Fruit fly (Drosophila melanogaster) whole organism, adult: ENCODE measurements around the gene woc.

ENCODE experiments used
- CG11617 ChIP-seq: fragments of 200-800 bp; sonication (Bioruptor generic); optimal IDR thresholded peaks from 2 replicates; lab custom pipeline; 2017; ENCODE audit warnings: mild to moderate bottlenecking, missing biosample characterization, missing genetic modification reagents, missing genetic modification characterization
- CG12768 ChIP-seq: fragments of 200-800 bp; sonication (Bioruptor generic); optimal IDR thresholded peaks from 2 replicates; lab custom pipeline; 2017; ENCODE audit warnings: missing biosample characterization, missing genetic modification characterization, mild to moderate bottlenecking, moderate library complexity, missing genetic modification reagents
- CG14711 ChIP-seq: fragments of 200-800 bp; sonication (Bioruptor generic); optimal IDR thresholded peaks from 2 replicates; lab custom pipeline; 2018; ENCODE audit warnings: missing biosample characterization, mild to moderate bottlenecking, missing genetic modification characterization, moderate library complexity
- CG1620 ChIP-seq: fragments of 200-800 bp; sonication (Bioruptor generic); optimal IDR thresholded peaks from 2 replicates; lab custom pipeline; 2016; ENCODE audit warnings: missing biosample characterization, missing genetic modification characterization
- CG33017 ChIP-seq: fragments of 200-800 bp; sonication (Bioruptor generic); optimal IDR thresholded peaks from 2 replicates; lab custom pipeline; 2018; ENCODE audit warnings: missing biosample characterization, mild to moderate bottlenecking, missing genetic modification characterization, moderate library complexity
- CG5204 ChIP-seq: fragments of 200-800 bp; sonication (Bioruptor generic); optimal IDR thresholded peaks from 2 replicates; lab custom pipeline; 2016; ENCODE audit warnings: missing biosample characterization, missing genetic modification characterization
- CG7045 ChIP-seq: fragments of 200-800 bp; sonication (Bioruptor generic); optimal IDR thresholded peaks from 2 replicates; lab custom pipeline; 2017; ENCODE audit warnings: missing biosample characterization, mild to moderate bottlenecking, missing genetic modification characterization
- CG7101 ChIP-seq: fragments of 200-800 bp; sonication (Bioruptor generic); optimal IDR thresholded peaks from 2 replicates; lab custom pipeline; 2018; ENCODE audit warnings: missing biosample characterization, mild to moderate bottlenecking, missing genetic modification characterization, moderate library complexity
- Clk ChIP-seq: fragments of 200-800 bp; sonication (Bioruptor generic); optimal IDR thresholded peaks from 2 replicates; lab custom pipeline; 2017; ENCODE audit warnings: missing biosample characterization, missing genetic modification characterization
- Crg-1 ChIP-seq: fragments of 200-800 bp; sonication (Bioruptor generic); optimal IDR thresholded peaks from 2 replicates; lab custom pipeline; 2016; ENCODE audit warnings: missing biosample characterization, missing genetic modification characterization
- Hr96 ChIP-seq: fragments of 200-800 bp; sonication (Bioruptor generic); optimal IDR thresholded peaks from 2 replicates; lab custom pipeline; 2016; ENCODE audit warnings: missing biosample characterization, missing genetic modification characterization
- Mnt ChIP-seq: fragments of 200-800 bp; sonication (Bioruptor generic); optimal IDR thresholded peaks from 2 replicates; lab custom pipeline; 2016; ENCODE audit warnings: missing biosample characterization, mild to moderate bottlenecking, missing genetic modification characterization
- bab1 ChIP-seq: fragments of 200-800 bp; sonication (Bioruptor generic); optimal IDR thresholded peaks from 3 replicates; lab custom pipeline; 2019; ENCODE audit warnings: missing biosample characterization, mild to moderate bottlenecking, missing genetic modification characterization, moderate library complexity
- cic ChIP-seq: fragments of 200-800 bp; sonication (Bioruptor generic); optimal IDR thresholded peaks from 2 replicates; lab custom pipeline; 2017; ENCODE audit warnings: missing biosample characterization, mild to moderate bottlenecking, missing genetic modification characterization, moderate library complexity
- cnc ChIP-seq, 2 experiments: fragments of >200 bp; optimal IDR thresholded peaks; 2 replicates each; lab custom pipeline; 2017
- kay ChIP-seq: fragments of 200-800 bp; sonication (Bioruptor generic); peaks from one replicate; lab custom pipeline; 2016; ENCODE audit warnings: missing biosample characterization, missing genetic modification characterization, borderline replicate concordance
- ovo ChIP-seq: fragments of 200-800 bp; sonication (Bioruptor generic); optimal IDR thresholded peaks from 2 replicates; lab custom pipeline; 2016; ENCODE audit warnings: missing biosample characterization, missing genetic modification characterization
- pad ChIP-seq: fragments of 200-800 bp; sonication (Bioruptor generic); optimal IDR thresholded peaks from 3 replicates; lab custom pipeline; 2017; ENCODE audit warnings: missing biosample characterization, missing genetic modification characterization, mild to moderate bottlenecking, moderate library complexity, missing genetic modification reagents
- tj ChIP-seq: fragments of 200-800 bp; sonication (Bioruptor generic); optimal IDR thresholded peaks from 3 replicates; lab custom pipeline; 2017; ENCODE audit warnings: missing biosample characterization, mild to moderate bottlenecking, missing genetic modification characterization, moderate library complexity
- toe ChIP-seq: fragments of 200-800 bp; sonication (Bioruptor generic); optimal IDR thresholded peaks from 2 replicates; lab custom pipeline; 2016; ENCODE audit warnings: missing biosample characterization, missing genetic modification characterization

The woc gene

dm6 chr3R:27218288-27218687 is 45.6 kb downstream of the woc start:
- TF ChIP-seq CG14711 (tag; lab: Kevin White, UChicago) (no peak), Crg-1 (GFP tag; lab: Kevin White, UChicago) (no peak), bab1 (GFP tag; lab: Kevin White, UChicago) (no peak), Clk (GFP tag; lab: Kevin White, UChicago) (no peak), toe (GFP tag; lab: Kevin White, UChicago) (no peak), ovo (no peak), CG11617 (GFP tag; lab: Kevin White, UChicago) (no peak), CG33017 (tag; lab: Kevin White, UChicago) (no peak), Hr96 (GFP tag; lab: Kevin White, UChicago) (no peak), tj (GFP tag; lab: Kevin White, UChicago) (no peak), CG7101 (tag; lab: Kevin White, UChicago) (no peak), kay (no peak), Mnt (no peak), pad (GFP tag; lab: Kevin White, UChicago) (no peak), CG12768 (GFP tag; lab: Kevin White, UChicago) (no peak), CG1620 (no peak)

- TF ChIP-seq cic (GFP tag; lab: Kevin White, UChicago) = no peak
- no peak for TF ChIP-seq CG7101 (tag; lab: Kevin White, UChicago)
- TF ChIP-seq Mnt = no peak
- no peak for TF ChIP-seq kay
- TF ChIP-seq CG14711 (tag; lab: Kevin White, UChicago) = no peak
- no peak for TF ChIP-seq CG12768 (GFP tag; lab: Kevin White, UChicago)
- TF ChIP-seq CG7045 (GFP tag; lab: Kevin White, UChicago) = no peak
- TF ChIP-seq bab1 (GFP tag; lab: Kevin White, UChicago) = no peak
Measured at dm6 chr3R:27217465-27218059, 46.3 kb downstream of the woc start.

- TF ChIP-seq CG12768 (GFP tag; lab: Kevin White, UChicago) = no peak
- no peak for TF ChIP-seq CG11617 (GFP tag; lab: Kevin White, UChicago)
- no peak for TF ChIP-seq ovo
- no peak for TF ChIP-seq Clk (GFP tag; lab: Kevin White, UChicago)
- TF ChIP-seq kay = no peak
- TF ChIP-seq CG7045 (GFP tag; lab: Kevin White, UChicago) = no peak
- TF ChIP-seq Mnt = no peak
- TF ChIP-seq CG14711 (tag; lab: Kevin White, UChicago) = no peak
- TF ChIP-seq toe (GFP tag; lab: Kevin White, UChicago) = no peak
- TF ChIP-seq tj (GFP tag; lab: Kevin White, UChicago) = no peak
- TF ChIP-seq CG33017 (tag; lab: Kevin White, UChicago) = no peak
- TF ChIP-seq pad (GFP tag; lab: Kevin White, UChicago) = no peak
- no peak for TF ChIP-seq CG5204
- no peak for TF ChIP-seq CG7101 (tag; lab: Kevin White, UChicago)
- no peak for TF ChIP-seq cnc (optimal IDR thresholded peaks at IDR 0.05; lab: Kevin White, UChicago)
Measured at dm6 chr3R:27214949-27215348, 48.9 kb downstream of the woc start.

dm6 chr3R:27212979-27213580 is 50.8 kb downstream of the woc start:
- TF ChIP-seq pad (GFP tag; lab: Kevin White, UChicago) = no peak
- no peak for TF ChIP-seq CG12768 (GFP tag; lab: Kevin White, UChicago)
- TF ChIP-seq toe (GFP tag; lab: Kevin White, UChicago) = no peak
- TF ChIP-seq cnc (optimal IDR thresholded peaks at IDR 0.05; lab: Kevin White, UChicago) = no peak
- no peak for TF ChIP-seq CG5204
- TF ChIP-seq Hr96 (GFP tag; lab: Kevin White, UChicago) = no peak
- no peak for TF ChIP-seq Mnt
- no peak for TF ChIP-seq kay
- TF ChIP-seq CG1620 = no peak
- TF ChIP-seq CG7101 (tag; lab: Kevin White, UChicago) = no peak
- no peak for TF ChIP-seq Crg-1 (GFP tag; lab: Kevin White, UChicago)
- no peak for TF ChIP-seq Clk (GFP tag; lab: Kevin White, UChicago)

dm6 chr3R:27209561-27210275 is 54.1 kb downstream of the woc start:
- TF ChIP-seq CG7045 (GFP tag; lab: Kevin White, UChicago) (no peak), kay (no peak), cic (GFP tag; lab: Kevin White, UChicago) (no peak), Clk (GFP tag; lab: Kevin White, UChicago) (no peak), Crg-1 (GFP tag; lab: Kevin White, UChicago) (no peak), ovo (no peak), Hr96 (GFP tag; lab: Kevin White, UChicago) (no peak), cnc (optimal IDR thresholded peaks at IDR 0.05; lab: Kevin White, UChicago) (no peak), tj (GFP tag; lab: Kevin White, UChicago) (no peak), Mnt (no peak), CG5204 (no peak), CG1620 (no peak), CG33017 (tag; lab: Kevin White, UChicago) (no peak), CG12768 (GFP tag; lab: Kevin White, UChicago) (no peak), CG7101 (tag; lab: Kevin White, UChicago) (no peak), toe (GFP tag; lab: Kevin White, UChicago) (no peak), CG11617 (GFP tag; lab: Kevin White, UChicago) (no peak), bab1 (GFP tag; lab: Kevin White, UChicago) (no peak), pad (GFP tag; lab: Kevin White, UChicago) (no peak), CG14711 (tag; lab: Kevin White, UChicago) (no peak)
